Worm (Caenorhabditis elegans) whole organism, L2 larva: ENCODE data around the gene Y39A1A.31.

Source experiments
- F13H6.1 ChIP-seq: sonication (generic microtip); optimal IDR thresholded peaks from 2 replicates; lab custom pipeline; 2016; ENCODE audit warnings: missing genetic modification characterization, missing compliant biosample characterization
- R02D3.7 ChIP-seq: fragments of 150-350 bp; optimal IDR thresholded peaks from 2 replicates; lab custom pipeline; 2014; ENCODE audit warnings: missing biosample characterization, missing genetic modification characterization
- Y55F3AM.14 ChIP-seq: fragments of 200-800 bp; sonication (Bioruptor generic); optimal IDR thresholded peaks from 2 replicates; lab custom pipeline; 2018; ENCODE audit warnings: mild to moderate bottlenecking, missing genetic modification characterization, missing compliant biosample characterization
- ama-1 ChIP-seq: fragments of 150-350 bp; optimal IDR thresholded peaks from 2 replicates; lab custom pipeline; 2018; ENCODE audit warnings: inconsistent platforms
- blmp-1 ChIP-seq: sonication (generic microtip); optimal IDR thresholded peaks from 2 replicates; lab custom pipeline; 2017; ENCODE audit warnings: missing genetic modification characterization, mild to moderate bottlenecking, missing compliant biosample characterization, antibody characterized with exemption, moderate library complexity; ENCODE audit not compliant: insufficient read depth
- ceh-16 ChIP-seq: fragments of 150-350 bp; optimal IDR thresholded peaks from 2 replicates; lab custom pipeline; 2014; ENCODE audit warnings: missing biosample characterization, missing genetic modification characterization
- ceh-82 ChIP-seq: fragments of 150-350 bp; optimal IDR thresholded peaks from 2 replicates; lab custom pipeline; 2014; ENCODE audit warnings: missing biosample characterization, missing genetic modification characterization
- dmd-4 ChIP-seq: sonication (generic microtip); optimal IDR thresholded peaks from 2 replicates; lab custom pipeline; 2017; ENCODE audit warnings: missing biosample characterization, missing genetic modification characterization
- egl-27 ChIP-seq: sonication (generic microtip); optimal IDR thresholded peaks from 3 replicates; lab custom pipeline; 2017; ENCODE audit warnings: missing biosample characterization, missing genetic modification reagents, missing genetic modification characterization
- elt-3 ChIP-seq: sonication (generic microtip); optimal IDR thresholded peaks from 2 replicates; lab custom pipeline; 2017; ENCODE audit warnings: missing biosample characterization, missing genetic modification characterization
- fos-1 ChIP-seq: fragments of 150-350 bp; optimal IDR thresholded peaks from 2 replicates; lab custom pipeline; 2014; ENCODE audit warnings: missing biosample characterization, missing genetic modification characterization
- lin-39 ChIP-seq: fragments of 150-350 bp; optimal IDR thresholded peaks from 2 replicates; lab custom pipeline; 2014; ENCODE audit warnings: missing biosample characterization, missing genetic modification reagents, missing genetic modification characterization
- lsy-2 ChIP-seq, 2 experiments: fragments of 150-350 bp in 1 of 2; sonication (generic microtip) in 1 of 2; optimal IDR thresholded peaks; 2 replicates each; lab custom pipeline; 2014 to 2017; ENCODE audit warnings: missing biosample characterization in 2 of 2, missing genetic modification characterization in 2 of 2
- mab-5 ChIP-seq: fragments of 150-350 bp; optimal IDR thresholded peaks from 2 replicates; lab custom pipeline; 2014; ENCODE audit warnings: missing biosample characterization, missing genetic modification characterization
- mbf-1 ChIP-seq: sonication (generic microtip); optimal IDR thresholded peaks from 2 replicates; lab custom pipeline; 2017; ENCODE audit warnings: missing biosample characterization, missing genetic modification characterization
- nhr-11 ChIP-seq: fragments of 150-350 bp; optimal IDR thresholded peaks from 2 replicates; lab custom pipeline; 2014; ENCODE audit warnings: missing biosample characterization, missing genetic modification characterization
- nhr-129 ChIP-seq: fragments of 150-350 bp; optimal IDR thresholded peaks from 2 replicates; lab custom pipeline; 2014; ENCODE audit warnings: missing biosample characterization, missing genetic modification characterization
- nhr-21 ChIP-seq: fragments of 150-350 bp; optimal IDR thresholded peaks from 2 replicates; lab custom pipeline; 2014; ENCODE audit warnings: missing biosample characterization, missing genetic modification characterization
- nhr-23 ChIP-seq: fragments of 150-350 bp; optimal IDR thresholded peaks from 2 replicates; lab custom pipeline; 2014; ENCODE audit warnings: missing biosample characterization, missing genetic modification reagents, missing genetic modification characterization
- nhr-237 ChIP-seq: fragments of 150-350 bp; optimal IDR thresholded peaks from 2 replicates; lab custom pipeline; 2014; ENCODE audit warnings: missing biosample characterization, missing genetic modification characterization
- nhr-25 ChIP-seq: fragments of 150-350 bp; sonication (generic microtip); optimal IDR thresholded peaks from 3 replicates; lab custom pipeline; 2014; ENCODE audit warnings: missing biosample characterization, missing genetic modification characterization
- nhr-6 ChIP-seq: fragments of 150-350 bp; optimal IDR thresholded peaks from 2 replicates; lab custom pipeline; 2014; ENCODE audit warnings: missing biosample characterization, missing genetic modification characterization
- nhr-77 ChIP-seq: fragments of 150-350 bp; optimal IDR thresholded peaks from 2 replicates; lab custom pipeline; 2014; ENCODE audit warnings: missing biosample characterization, missing genetic modification characterization
- sma-3 ChIP-seq: sonication (generic microtip); optimal IDR thresholded peaks from 2 replicates; lab custom pipeline; 2016; ENCODE audit warnings: missing genetic modification reagents, missing genetic modification characterization, missing compliant biosample characterization
- sma-9 ChIP-seq, 2 experiments: fragments of 150-350 bp in 1 of 2; sonication (generic microtip) in 1 of 2; optimal IDR thresholded peaks; 2 replicates each; lab custom pipeline; 2014 to 2016; ENCODE audit warnings: missing genetic modification characterization in 2 of 2, mild to moderate bottlenecking in 1 of 2, missing biosample characterization in 1 of 2, missing compliant biosample characterization in 1 of 2, missing genetic modification reagents in 1 of 2, moderate library complexity in 1 of 2
- snpc-4 ChIP-seq: fragments of 150-350 bp; optimal IDR thresholded peaks from 2 replicates; lab custom pipeline; 2014; ENCODE audit warnings: missing biosample characterization, missing genetic modification characterization
- unc-39 ChIP-seq: fragments of 150-350 bp; optimal IDR thresholded peaks from 2 replicates; lab custom pipeline; 2014; ENCODE audit warnings: missing biosample characterization, missing genetic modification characterization
- unc-55 ChIP-seq: fragments of 150-350 bp; sonication (generic microtip); optimal IDR thresholded peaks from 3 replicates; lab custom pipeline; 2014; ENCODE audit warnings: missing biosample characterization, missing genetic modification reagents, missing genetic modification characterization
- zag-1 ChIP-seq: fragments of 150-350 bp; optimal IDR thresholded peaks from 2 replicates; lab custom pipeline; 2014; ENCODE audit warnings: missing biosample characterization, missing genetic modification characterization
- ztf-1 ChIP-seq: fragments of 200-800 bp; sonication (Bioruptor generic); conservative IDR thresholded peaks from 2 replicates; pipeline ENCODE4 v1.3.6; 2022; ENCODE audit warnings: missing genetic modification characterization, missing compliant biosample characterization
- ztf-4 ChIP-seq: fragments of 150-350 bp; optimal IDR thresholded peaks from 2 replicates; lab custom pipeline; 2014; ENCODE audit warnings: missing biosample characterization, missing genetic modification characterization

Y39A1A.31 gene

DNA sequence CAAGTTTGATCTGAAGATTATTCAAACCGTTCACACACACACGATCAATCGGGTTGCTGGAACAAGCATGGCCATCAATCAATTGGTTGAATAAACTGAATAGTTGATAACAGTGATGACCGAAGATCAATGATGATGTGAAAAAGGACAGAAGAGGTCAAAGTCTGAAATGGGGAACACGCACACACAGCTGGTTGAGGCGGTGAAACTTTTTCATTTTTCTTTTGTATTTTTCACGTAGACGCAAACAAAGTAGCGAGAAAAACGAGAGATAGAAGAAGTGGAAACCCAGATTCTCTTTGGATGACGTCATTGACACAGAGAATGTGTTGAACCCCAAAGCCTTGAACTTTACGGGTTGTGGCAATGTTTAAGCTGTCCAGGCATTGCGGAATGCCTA, 28.5 kb upstream of the Y39A1A.31 start (continued):
- TF ChIP-seq elt-3 (tag; lab: Kevin White, UChicago): no peak
- no peak for TF ChIP-seq unc-55
- peak; percentile 88 for TF ChIP-seq nhr-129 (tag; lab: Kevin White, UChicago)
- TF ChIP-seq mbf-1 (tag; lab: Kevin White, UChicago): no peak
- TF ChIP-seq blmp-1 (tag; lab: Kevin White, UChicago): peak; percentile 89
- TF ChIP-seq nhr-237 (tag; lab: Kevin White, UChicago): no peak
- peak; percentile 94 for TF ChIP-seq nhr-25 (tag; lab: Kevin White, UChicago)
- TF ChIP-seq mab-5 (tag; lab: Kevin White, UChicago): peak; percentile 12
- peak; percentile 62 for TF ChIP-seq egl-27 (tag; lab: Kevin White, UChicago)
- no peak for TF ChIP-seq ama-1 (lab: Kevin White, UChicago)
- TF ChIP-seq lin-39 (tag; lab: Kevin White, UChicago): no peak

ce11 chrIII:10716091-10716490, 27.1 kb upstream of the Y39A1A.31 start, which contains the start of gene W09D10.4:
Gene W09D10.4 (minus strand): TSS chrIII:10716191.
- TF ChIP-seq F13H6.1: peak; percentile 20
- no peak for TF ChIP-seq nhr-77 (tag; lab: Kevin White, UChicago)
- peak; percentile 32 for TF ChIP-seq sma-9 (GFP tag; optimal IDR thresholded peaks at IDR 0.05; lab: Kevin White, UChicago)
- no peak for TF ChIP-seq sma-9 (tag; optimal IDR thresholded peaks at IDR 0.05; lab: Kevin White, UChicago)
- TF ChIP-seq ceh-16 (tag; lab: Kevin White, UChicago): no peak
- TF ChIP-seq nhr-129 (tag; lab: Kevin White, UChicago): peak; percentile 10
- no peak for TF ChIP-seq snpc-4 (tag; lab: Kevin White, UChicago)

DNA sequence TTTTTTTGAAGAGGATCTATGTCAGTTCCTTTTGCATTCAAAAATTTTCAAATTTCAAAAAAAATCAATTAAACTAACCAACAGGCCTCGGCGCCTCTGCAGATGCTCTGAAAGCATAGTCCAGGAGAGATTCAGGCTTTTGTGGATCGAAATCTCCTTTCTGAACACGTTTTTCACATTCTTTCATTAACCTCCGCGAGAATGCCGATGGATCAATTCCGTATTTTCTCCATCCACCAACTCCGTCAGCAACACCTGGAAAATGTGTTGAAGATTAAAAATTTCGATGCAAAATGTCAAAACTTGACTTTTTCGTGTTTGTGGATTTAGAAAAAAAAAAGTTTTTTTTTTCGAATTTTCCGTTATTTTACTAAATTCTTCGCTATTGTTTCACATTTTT, 25.6 kb upstream of the Y39A1A.31 start:
- TF ChIP-seq sma-9 (GFP tag; optimal IDR thresholded peaks at IDR 0.05; lab: Kevin White, UChicago) (no peak), sma-9 (tag; optimal IDR thresholded peaks at IDR 0.05; lab: Kevin White, UChicago) (no peak), unc-39 (tag; lab: Kevin White, UChicago) (no peak), F13H6.1 (no peak), lin-39 (tag; lab: Kevin White, UChicago) (no peak), nhr-23 (tag; lab: Kevin White, UChicago) (no peak), fos-1 (no peak), lsy-2 (tag; optimal IDR thresholded peaks at IDR 0.05; lab: Kevin White, UChicago) (no peak), dmd-4 (tag; lab: Kevin White, UChicago) (no peak), ama-1 (lab: Kevin White, UChicago) (no peak)

DNA sequence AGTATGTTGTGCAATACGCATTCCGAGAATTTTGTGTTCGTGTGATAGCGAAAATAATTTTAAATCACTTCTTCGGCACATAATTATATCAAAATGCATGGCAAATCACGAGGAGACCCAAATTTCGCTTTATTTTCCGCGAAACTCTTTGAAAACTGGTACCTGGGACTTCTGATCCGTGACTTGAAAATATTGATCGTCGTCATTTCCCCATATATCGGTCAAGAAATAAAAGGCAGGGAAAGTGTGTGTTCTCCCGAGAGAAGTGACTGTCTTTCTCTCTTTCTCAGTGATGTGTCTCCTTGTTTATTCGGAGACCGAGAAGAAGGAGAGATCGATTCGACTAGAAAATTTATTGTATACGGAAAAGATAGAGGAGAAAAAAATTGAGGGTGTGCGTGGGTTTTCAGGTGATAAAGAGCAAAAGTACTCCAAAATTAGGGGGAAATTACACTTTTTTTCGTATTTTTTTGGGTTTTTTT, 22.3 kb upstream of the Y39A1A.31 start, which contains the start of gene W09D10.5:
TSS of gene W09D10.5 (minus strand) at position 345 of the 482 bp plus-strand sequence.
- TF ChIP-seq blmp-1 (tag; lab: Kevin White, UChicago): no peak
- TF ChIP-seq nhr-6 (tag; lab: Kevin White, UChicago): peak; percentile 3
- peak; percentile 32 for TF ChIP-seq ztf-4 (tag; lab: Kevin White, UChicago)
- peak; percentile 26 for TF ChIP-seq nhr-129 (tag; lab: Kevin White, UChicago)
- no peak for TF ChIP-seq ceh-82 (tag; lab: Kevin White, UChicago)
- TF ChIP-seq sma-3: peak; percentile 48
- peak in 1 of 2 experiments; percentile 36 for TF ChIP-seq lsy-2 (tag; optimal IDR thresholded peaks at IDR 0.05; lab: Kevin White, UChicago)
- TF ChIP-seq R02D3.7 (tag; lab: Kevin White, UChicago): no peak
- no peak for TF ChIP-seq Y55F3AM.14
- TF ChIP-seq lin-39 (tag; lab: Kevin White, UChicago): no peak
- no peak for TF ChIP-seq ztf-1 (GFP tag; lab: Robert Waterston, UW)
- peak; percentile 24 for TF ChIP-seq ceh-16 (tag; lab: Kevin White, UChicago)
- peak; percentile 34 for TF ChIP-seq nhr-21 (tag; lab: Kevin White, UChicago)
- peak; percentile 16 for TF ChIP-seq ama-1 (lab: Kevin White, UChicago)
- peak; percentile 70 for TF ChIP-seq fos-1
- TF ChIP-seq F13H6.1: peak; percentile 4
- no peak for TF ChIP-seq zag-1 (tag; lab: Kevin White, UChicago)
- TF ChIP-seq, all 48 proteins: peak for 10

ce11 chrIII:10709676-10710075, 20.7 kb upstream of the Y39A1A.31 start:
- TF ChIP-seq elt-3 (tag; lab: Kevin White, UChicago) (no peak), nhr-11 (tag; lab: Kevin White, UChicago) (no peak)
